Worm (Caenorhabditis elegans) whole organism, L1 larva: Measurements from ENCODE around the gene gly-13.
A peak's percentile ranks its signal among the peaks of the same experiment; 100 is the strongest.

ENCODE experiments used
- Y116A8C.19 ChIP-seq: sonication (generic microtip); optimal IDR thresholded peaks from 2 replicates; lab custom pipeline; 2016; ENCODE audit warnings: missing compliant biosample characterization, missing genetic modification characterization, borderline replicate concordance
- ceh-63 ChIP-seq: fragments of 200-800 bp; sonication (Bioruptor generic); optimal IDR thresholded peaks from 2 replicates; lab custom pipeline; 2018; ENCODE audit warnings: mild to moderate bottlenecking, missing genetic modification characterization, missing compliant biosample characterization
- ceh-8 ChIP-seq: fragments of 200-800 bp; sonication (Bioruptor generic); optimal IDR thresholded peaks from 2 replicates; lab custom pipeline; 2018; ENCODE audit warnings: mild to moderate bottlenecking, missing genetic modification characterization, moderate library complexity, missing compliant biosample characterization
- ceh-82 ChIP-seq, 3 experiments: fragments of 150-350 bp in 1 of 3; sonication (generic microtip) in 2 of 3; optimal IDR thresholded peaks; 2 replicates each; lab custom pipeline; 2014 to 2017; ENCODE audit warnings: missing biosample characterization in 3 of 3, missing genetic modification characterization in 3 of 3
- ces-1 ChIP-seq: fragments of 150-350 bp; optimal IDR thresholded peaks from 2 replicates; lab custom pipeline; 2014; ENCODE audit warnings: missing biosample characterization, missing genetic modification reagents, missing genetic modification characterization
- efl-3 ChIP-seq: fragments of 200-800 bp; sonication (Bioruptor generic); optimal IDR thresholded peaks from 2 replicates; lab custom pipeline; 2018; ENCODE audit warnings: mild to moderate bottlenecking, missing genetic modification characterization, missing compliant biosample characterization
- egl-13 ChIP-seq: sonication (generic microtip); optimal IDR thresholded peaks from 2 replicates; lab custom pipeline; 2016; ENCODE audit warnings: missing genotype, missing genetic modification reagents, missing genetic modification characterization, missing compliant biosample characterization
- ets-5 ChIP-seq: fragments of 200-800 bp; sonication (Bioruptor generic); IDR thresholded peaks from 2 replicates; pipeline ENCODE4 v1.3.6; 2022; ENCODE audit warnings: missing genetic modification characterization, missing compliant biosample characterization
- fkh-10 ChIP-seq: sonication (generic microtip); optimal IDR thresholded peaks from 2 replicates; lab custom pipeline; 2017; ENCODE audit warnings: missing biosample characterization, missing genetic modification reagents, missing genetic modification characterization
- fkh-4 ChIP-seq: sonication (generic microtip); optimal IDR thresholded peaks from 2 replicates; lab custom pipeline; 2016; ENCODE audit warnings: missing compliant biosample characterization, missing genetic modification characterization, borderline replicate concordance
- fkh-8 ChIP-seq: sonication (generic microtip); optimal IDR thresholded peaks from 2 replicates; lab custom pipeline; 2016; ENCODE audit warnings: mild to moderate bottlenecking, missing genetic modification characterization, missing compliant biosample characterization
- hlh-4 ChIP-seq: sonication (generic microtip); optimal IDR thresholded peaks from 2 replicates; lab custom pipeline; 2016; ENCODE audit warnings: mild to moderate bottlenecking, missing genetic modification characterization, missing compliant biosample characterization
- irx-1 ChIP-seq: sonication (generic microtip); optimal IDR thresholded peaks from 2 replicates; lab custom pipeline; 2016; ENCODE audit warnings: missing genetic modification characterization, missing compliant biosample characterization
- lin-13 ChIP-seq: fragments of 150-350 bp; optimal IDR thresholded peaks from 2 replicates; lab custom pipeline; 2014; ENCODE audit warnings: missing biosample characterization, missing genetic modification reagents, missing genetic modification characterization
- lin-14 ChIP-seq: fragments of 200-800 bp; sonication (Bioruptor generic); optimal IDR thresholded peaks from 2 replicates; lab custom pipeline; 2018; ENCODE audit warnings: mild to moderate bottlenecking, missing genetic modification characterization, moderate library complexity, missing compliant biosample characterization
- lir-3 ChIP-seq: sonication (generic microtip); optimal IDR thresholded peaks from 2 replicates; lab custom pipeline; 2016; ENCODE audit warnings: mild to moderate bottlenecking, missing genetic modification characterization, moderate library complexity, missing compliant biosample characterization; ENCODE audit not compliant: poor library complexity
- lsy-2 ChIP-seq, 2 experiments: fragments of 150-350 bp; optimal IDR thresholded peaks; 2 replicates each; lab custom pipeline; 2014; ENCODE audit warnings: missing biosample characterization in 2 of 2, missing genetic modification characterization in 2 of 2
- mab-9 ChIP-seq: fragments of 200-800 bp; sonication (Bioruptor generic); IDR thresholded peaks from 2 replicates; pipeline ENCODE4 v1.3.6; 2022; ENCODE audit warnings: missing genetic modification reagents, missing genetic modification characterization, missing compliant biosample characterization
- mdl-1 ChIP-seq, 2 experiments: fragments of 150-350 bp; optimal IDR thresholded peaks; 2 replicates each; lab custom pipeline; 2014 to 2017; ENCODE audit warnings: missing biosample characterization in 2 of 2, missing genetic modification characterization in 2 of 2, inconsistent platforms in 1 of 2
- mef-2 ChIP-seq: fragments of 150-350 bp; optimal IDR thresholded peaks from 2 replicates; lab custom pipeline; 2014; ENCODE audit warnings: missing biosample characterization, missing genetic modification characterization
- nhr-11 ChIP-seq: fragments of 150-350 bp; optimal IDR thresholded peaks from 2 replicates; lab custom pipeline; 2014; ENCODE audit warnings: missing biosample characterization, missing genetic modification characterization
- nhr-28 ChIP-seq: fragments of 150-350 bp; optimal IDR thresholded peaks from 2 replicates; lab custom pipeline; 2014; ENCODE audit warnings: missing biosample characterization, missing genetic modification characterization
- nhr-47 ChIP-seq: sonication (generic microtip); optimal IDR thresholded peaks from 2 replicates; lab custom pipeline; 2016; ENCODE audit warnings: mild to moderate bottlenecking, missing genetic modification characterization, moderate library complexity, missing compliant biosample characterization
- nhr-71 ChIP-seq: sonication (generic microtip); optimal IDR thresholded peaks from 2 replicates; lab custom pipeline; 2016; ENCODE audit warnings: mild to moderate bottlenecking, missing genetic modification characterization, moderate library complexity, missing compliant biosample characterization
- nhr-76 ChIP-seq: sonication (generic microtip); optimal IDR thresholded peaks from 2 replicates; lab custom pipeline; 2017; ENCODE audit warnings: missing biosample characterization, missing genetic modification characterization
- nhr-90 ChIP-seq: sonication (generic microtip); optimal IDR thresholded peaks from 2 replicates; lab custom pipeline; 2016; ENCODE audit warnings: mild to moderate bottlenecking, missing genetic modification characterization, missing compliant biosample characterization; ENCODE audit not compliant: poor library complexity
- snu-23 ChIP-seq: sonication (generic microtip); optimal IDR thresholded peaks from 2 replicates; lab custom pipeline; 2016; ENCODE audit warnings: missing genetic modification characterization, missing compliant biosample characterization
- sptf-1 ChIP-seq: fragments of 150-350 bp; optimal IDR thresholded peaks from 2 replicates; lab custom pipeline; 2014; ENCODE audit warnings: missing biosample characterization, missing genetic modification characterization
- swsn-7 ChIP-seq: sonication (generic microtip); optimal IDR thresholded peaks from 2 replicates; lab custom pipeline; 2016; ENCODE audit warnings: missing genetic modification characterization, missing compliant biosample characterization
- tlp-1 ChIP-seq: fragments of 150-350 bp; optimal IDR thresholded peaks from 2 replicates; lab custom pipeline; 2014; ENCODE audit warnings: missing biosample characterization, missing genetic modification characterization
- unc-30 ChIP-seq: sonication (generic microtip); optimal IDR thresholded peaks from 2 replicates; lab custom pipeline; 2017; ENCODE audit warnings: missing biosample characterization, missing genetic modification characterization
- vab-15 ChIP-seq: sonication (generic microtip); optimal IDR thresholded peaks from 2 replicates; lab custom pipeline; 2017; ENCODE audit warnings: missing genotype, mild to moderate bottlenecking, missing genetic modification characterization, missing compliant biosample characterization
- xbp-1 ChIP-seq: sonication (generic microtip); optimal IDR thresholded peaks from 2 replicates; lab custom pipeline; 2016; ENCODE audit warnings: missing genetic modification characterization, missing compliant biosample characterization
- zip-4 ChIP-seq: fragments of 200-800 bp; sonication (Bioruptor generic); optimal IDR thresholded peaks from 2 replicates; lab custom pipeline; 2018; ENCODE audit warnings: mild to moderate bottlenecking, missing genetic modification characterization, moderate library complexity, missing compliant biosample characterization
- ztf-11 ChIP-seq, 2 experiments: sonication (generic microtip); optimal IDR thresholded peaks; 2 replicates each; lab custom pipeline; 2016 to 2017; ENCODE audit warnings: missing genetic modification characterization in 2 of 2, missing biosample characterization in 1 of 2, missing compliant biosample characterization in 1 of 2

Gene gly-13

DNA sequence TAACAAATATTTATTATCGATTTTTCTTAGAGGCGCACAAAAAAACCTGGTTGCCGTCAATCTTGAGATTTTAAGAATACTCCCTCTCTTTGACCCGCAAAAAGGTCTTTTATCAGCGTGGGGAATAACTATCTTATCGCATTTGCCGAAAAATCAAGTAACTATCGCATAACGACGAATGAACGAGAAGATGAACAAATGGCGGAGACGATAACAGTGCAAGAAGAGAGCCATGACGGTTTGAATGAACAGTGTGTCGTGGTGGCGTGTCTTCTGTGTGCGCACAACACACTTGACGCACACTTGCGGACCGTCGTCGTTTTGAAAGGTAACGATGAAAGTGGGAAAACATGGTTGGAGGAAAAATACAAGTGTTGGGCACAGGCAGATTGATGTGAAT, 24.5 kb downstream of the gly-13 start (continued):
- TF ChIP-seq nhr-90 (tag; lab: Kevin White, UChicago), result peak; percentile 34
- no peak for TF ChIP-seq mab-9
- TF ChIP-seq lin-14 (GFP tag; lab: Kevin White, UChicago), result no peak
- TF ChIP-seq nhr-11, result no peak
- no peak for TF ChIP-seq tlp-1 (tag; lab: Kevin White, UChicago)
- TF ChIP-seq efl-3 (GFP tag; lab: Kevin White, UChicago), result no peak
- TF ChIP-seq lsy-2 (tag; optimal IDR thresholded peaks at IDR 0.05; lab: Kevin White, UChicago), result no peak
- no peak for TF ChIP-seq unc-30
- no peak for TF ChIP-seq mdl-1 (tag; optimal IDR thresholded peaks at IDR 0.05; lab: Kevin White, UChicago)
- no peak for TF ChIP-seq nhr-76 (tag; lab: Kevin White, UChicago)
- no peak for TF ChIP-seq hlh-4
- no peak for TF ChIP-seq nhr-47 (tag; lab: Kevin White, UChicago)

ce11 chrX:9270753-9271152, 25.7 kb downstream of the gly-13 start, which contains the start of gene B0416.5:
Gene B0416.5, minus strand, starts transcription at chrX:9270853.
- TF ChIP-seq fkh-4 (no peak), irx-1 (no peak), ces-1 (GFP tag; lab: Kevin White, UChicago) (no peak), egl-13 (tag; lab: Kevin White, UChicago) (no peak), sptf-1 (tag; lab: Kevin White, UChicago) (no peak), mdl-1 (tag; optimal IDR thresholded peaks at IDR 0.05; lab: Kevin White, UChicago) (no peak), ets-5 (GFP tag; lab: Robert Waterston, UW) (no peak), hlh-4 (no peak), mef-2 (tag; lab: Kevin White, UChicago) (no peak), Y116A8C.19 (tag; lab: Kevin White, UChicago) (no peak), nhr-28 (tag; lab: Kevin White, UChicago) (no peak), swsn-7 (tag; lab: Kevin White, UChicago) (no peak), zip-4 (GFP tag; lab: Kevin White, UChicago) (no peak), lin-13 (no peak)

ce11 chrX:9268373-9268772, 28.0 kb downstream of the gly-13 start:
- TF ChIP-seq nhr-90 (tag; lab: Kevin White, UChicago) (no peak), lir-3 (tag; lab: Kevin White, UChicago) (no peak), nhr-47 (tag; lab: Kevin White, UChicago) (no peak), nhr-71 (tag; lab: Kevin White, UChicago) (no peak), ceh-8 (GFP tag; lab: Kevin White, UChicago) (no peak), ztf-11 (tag; optimal IDR thresholded peaks at IDR 0.05; lab: Kevin White, UChicago) (no peak), xbp-1 (no peak), vab-15 (tag; lab: Kevin White, UChicago) (no peak), ceh-82 (tag; optimal IDR thresholded peaks at IDR 0.05; lab: Kevin White, UChicago) (no peak), snu-23 (no peak), zip-4 (GFP tag; lab: Kevin White, UChicago) (no peak), egl-13 (tag; lab: Kevin White, UChicago) (no peak), fkh-8 (tag; lab: Kevin White, UChicago) (no peak), nhr-11 (no peak), ceh-63 (no peak), fkh-10 (GFP tag; lab: Kevin White, UChicago) (no peak)
- TF ChIP-seq, all 84 proteins: peak for 0

DNA sequence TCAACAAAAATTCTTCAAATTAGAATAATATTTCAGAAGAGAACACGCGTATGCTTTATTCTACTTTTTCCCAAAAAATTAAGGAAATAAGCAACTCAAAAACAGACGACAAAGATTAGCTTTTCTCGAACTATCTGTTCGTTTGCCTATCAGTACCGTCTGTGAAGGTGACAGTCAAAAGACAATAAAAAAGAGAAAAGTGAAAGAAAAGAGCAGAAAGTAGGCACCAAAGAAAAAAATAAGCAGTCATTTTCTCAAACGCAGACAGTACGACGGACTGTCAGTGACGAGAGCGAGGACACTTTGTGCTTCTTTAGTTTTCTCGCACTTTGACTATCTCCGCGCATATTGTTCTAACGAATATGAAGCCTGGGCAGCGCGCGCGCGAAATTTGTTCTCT, 29.9 kb downstream of the gly-13 start:
- peak; percentile 11 for TF ChIP-seq lin-14 (GFP tag; lab: Kevin White, UChicago)
- no peak for TF ChIP-seq lsy-2 (tag; optimal IDR thresholded peaks at IDR 0.05; lab: Kevin White, UChicago)
- TF ChIP-seq, all 84 proteins: peak for 1
